Worm (Caenorhabditis elegans) whole organism, mixed stage, embryonic: ENCODE measurements around the gene C56C10.9.

Experiments
- ceh-43 ChIP-seq: fragments of 200-800 bp; sonication (Bioruptor generic); optimal IDR thresholded peaks from 2 replicates; lab custom pipeline; 2018; ENCODE audit warnings: mild to moderate bottlenecking, missing genetic modification characterization, moderate library complexity, missing compliant biosample characterization
- ceh-83 ChIP-seq: fragments of 200-800 bp; sonication (Bioruptor generic); optimal IDR thresholded peaks from 2 replicates; lab custom pipeline; 2018; ENCODE audit warnings: mild to moderate bottlenecking, missing genetic modification characterization, missing compliant biosample characterization
- drap-1 ChIP-seq: fragments of 200-800 bp; sonication (Bioruptor generic); optimal IDR thresholded peaks from 3 replicates; lab custom pipeline; 2018; ENCODE audit warnings: mild to moderate bottlenecking, missing genetic modification characterization, missing compliant biosample characterization
- hlh-1 ChIP-seq: fragments of 150-350 bp; optimal IDR thresholded peaks from 2 replicates; lab custom pipeline; 2014; ENCODE audit warnings: missing biosample characterization, missing genetic modification reagents, missing genetic modification characterization
- lin-32 ChIP-seq: fragments of 200-800 bp; sonication (Bioruptor generic); optimal IDR thresholded peaks from 2 replicates; lab custom pipeline; 2018; ENCODE audit warnings: mild to moderate bottlenecking, missing genetic modification characterization, missing compliant biosample characterization
- lsy-2 ChIP-seq: fragments of 150-350 bp; optimal IDR thresholded peaks from 2 replicates; lab custom pipeline; 2014; ENCODE audit warnings: missing biosample characterization, missing genetic modification characterization
- mab-5 ChIP-seq: fragments of 150-350 bp; optimal IDR thresholded peaks from 2 replicates; lab custom pipeline; 2014; ENCODE audit warnings: missing biosample characterization, missing genetic modification characterization
- nhr-12 ChIP-seq: fragments of 150-350 bp; optimal IDR thresholded peaks from 2 replicates; lab custom pipeline; 2014; ENCODE audit warnings: missing biosample characterization, missing genetic modification characterization
- nhr-2 ChIP-seq: fragments of 150-350 bp; optimal IDR thresholded peaks from 2 replicates; lab custom pipeline; 2014; ENCODE audit warnings: missing biosample characterization, missing genetic modification characterization
- nhr-237 ChIP-seq: fragments of 150-350 bp; optimal IDR thresholded peaks from 2 replicates; lab custom pipeline; 2014; ENCODE audit warnings: missing biosample characterization, missing genetic modification characterization
- nhr-28 ChIP-seq: fragments of 150-350 bp; optimal IDR thresholded peaks from 2 replicates; lab custom pipeline; 2014; ENCODE audit warnings: missing biosample characterization, missing genetic modification characterization
- nhr-76 ChIP-seq: sonication (generic microtip); optimal IDR thresholded peaks from 2 replicates; lab custom pipeline; 2017; ENCODE audit warnings: missing biosample characterization, missing genetic modification characterization
- sptf-1 ChIP-seq: sonication (generic microtip); optimal IDR thresholded peaks from 2 replicates; lab custom pipeline; 2017; ENCODE audit warnings: mild to moderate bottlenecking, missing genetic modification characterization, moderate library complexity, missing compliant biosample characterization
- unc-120 ChIP-seq: sonication (generic microtip); optimal IDR thresholded peaks from 2 replicates; lab custom pipeline; 2017; ENCODE audit warnings: missing genetic modification characterization, missing compliant biosample characterization; ENCODE audit not compliant: poor library complexity, severe bottlenecking
- unc-39 ChIP-seq: fragments of 150-350 bp; optimal IDR thresholded peaks from 2 replicates; lab custom pipeline; 2014; ENCODE audit warnings: missing biosample characterization, missing genetic modification characterization
- unc-62 ChIP-seq: fragments of 150-350 bp; optimal IDR thresholded peaks from 2 replicates; lab custom pipeline; 2014; ENCODE audit warnings: missing biosample characterization, missing genetic modification reagents, missing genetic modification characterization

The C56C10.9 gene

DNA sequence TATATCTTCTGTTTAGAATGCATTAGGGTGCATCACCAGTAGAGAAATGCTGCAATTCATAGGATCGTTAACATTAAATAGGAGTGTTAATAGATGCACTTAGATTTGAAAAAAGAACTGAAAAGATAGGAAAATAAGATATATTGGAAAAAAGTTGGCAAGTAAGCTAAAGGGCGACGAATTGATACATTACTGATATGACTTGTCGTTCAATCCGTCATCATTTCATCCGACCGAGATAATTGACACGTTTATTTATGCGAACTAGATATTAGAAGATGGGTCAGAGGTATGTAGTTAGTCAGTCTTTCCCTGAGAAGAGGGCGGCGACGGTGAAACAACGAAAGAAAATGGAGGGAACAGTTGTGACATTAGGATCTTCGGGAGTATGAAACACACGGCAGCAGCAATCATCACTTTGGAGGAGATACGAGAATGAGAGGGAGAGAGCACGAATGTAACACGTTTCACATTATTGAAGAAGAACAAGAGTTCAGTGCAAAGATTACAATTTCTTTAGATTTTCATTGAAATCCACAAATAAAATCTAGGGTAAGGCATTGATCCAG is 47.2 kb downstream of the C56C10.9 start, which contains the start of gene lron-15:
Gene lron-15, minus strand, starts transcription at position 51 of the 569 bp plus-strand sequence.
- TF ChIP-seq hlh-1 (tag; lab: Kevin White, UChicago) (peak; percentile 92), unc-120 (tag; lab: Kevin White, UChicago) (peak; percentile 46), sptf-1 (no peak), ceh-43 (GFP tag; lab: Kevin White, UChicago) (no peak), unc-39 (tag; lab: Kevin White, UChicago) (no peak), nhr-12 (no peak), nhr-237 (no peak), mab-5 (tag; lab: Kevin White, UChicago) (no peak), nhr-2 (tag; lab: Kevin White, UChicago) (no peak), ceh-83 (GFP tag; lab: Kevin White, UChicago) (no peak), lsy-2 (tag; lab: Kevin White, UChicago) (no peak), nhr-28 (tag; lab: Kevin White, UChicago) (no peak), drap-1 (GFP tag; lab: Kevin White, UChicago) (no peak), nhr-76 (no peak), lin-32 (no peak), unc-62 (GFP tag; lab: Kevin White, UChicago) (peak; percentile 85)
